Worm (Caenorhabditis elegans): ENCODE results near the gene atg-7.

The atg-7 gene

DNA sequence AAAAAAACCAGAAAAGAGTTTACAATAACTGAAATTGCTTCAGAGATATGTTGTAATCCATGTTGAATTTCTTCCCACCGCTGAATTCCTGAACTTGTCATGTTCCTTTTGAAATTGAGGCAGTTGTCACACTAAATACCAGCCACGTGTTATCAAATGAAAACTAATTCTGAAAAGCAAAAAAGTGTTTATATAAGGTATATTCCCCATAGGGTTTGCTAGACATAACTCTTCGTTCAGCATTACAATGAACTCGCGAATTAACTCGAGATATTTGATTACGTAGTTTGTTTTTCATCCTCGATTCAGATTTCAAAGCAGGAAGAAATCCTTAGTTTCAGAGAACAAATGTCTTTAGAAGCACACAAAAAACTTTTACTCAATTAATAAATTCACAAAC lies 19.4 kb upstream of the atg-7 start, which contains the start of gene str-3:
Gene str-3, minus strand, starts transcription at position 101 of the 400 bp plus-strand sequence.
- TF ChIP-seq mab-5 (tag; optimal IDR thresholded peaks at IDR 0.05) (no peak), unc-55 (GFP tag; optimal IDR thresholded peaks at IDR 0.05) (no peak), lin-11 (tag; optimal IDR thresholded peaks at IDR 0.05) (no peak), ZK546.5 (tag; optimal IDR thresholded peaks at IDR 0.05) (no peak), zag-1 (tag; optimal IDR thresholded peaks at IDR 0.05) (no peak), lin-13 (GFP tag; optimal IDR thresholded peaks at IDR 0.05) (no peak), ceh-16 (tag; optimal IDR thresholded peaks at IDR 0.05) (no peak), ztf-1 (GFP tag; conservative IDR thresholded peaks at IDR 0.05) (no peak), nhr-77 (tag; optimal IDR thresholded peaks at IDR 0.05) (no peak), fos-1 (tag; optimal IDR thresholded peaks at IDR 0.05) (no peak)

DNA sequence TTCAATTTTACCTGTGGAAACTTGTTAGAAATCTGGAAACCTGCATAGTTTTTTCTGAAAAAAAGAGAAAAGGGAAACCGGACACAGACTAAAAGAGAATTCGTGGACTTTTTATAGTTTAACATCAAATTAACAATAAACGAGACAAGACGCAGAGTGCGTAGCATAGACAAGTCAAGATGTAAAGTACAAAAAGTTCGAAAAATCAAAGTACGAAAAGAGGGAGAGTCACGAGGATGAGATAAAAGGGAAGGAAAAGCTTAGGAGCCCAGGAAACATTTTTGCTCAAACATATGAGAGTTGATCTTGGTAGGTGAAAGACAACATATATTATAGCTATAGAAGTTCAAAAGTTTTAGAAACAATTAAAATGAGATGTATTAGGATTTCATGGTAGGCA lies 16.9 kb upstream of the atg-7 start, which contains the start of gene M7.12:
Gene M7.12, minus strand, starts transcription at position 188 of the 400 bp plus-strand sequence.
- TF ChIP-seq peb-1 (tag; optimal IDR thresholded peaks at IDR 0.05) = no peak
- no peak for TF ChIP-seq nhr-237 (tag; optimal IDR thresholded peaks at IDR 0.05)
- TF ChIP-seq nhr-129 (tag; optimal IDR thresholded peaks at IDR 0.05) = peak; percentile 17
- TF ChIP-seq zag-1 (tag; optimal IDR thresholded peaks at IDR 0.05) = peak; percentile 10
- peak; percentile 28 for TF ChIP-seq sma-9 (GFP tag; optimal IDR thresholded peaks at IDR 0.05)
- TF ChIP-seq sma-9 (tag; optimal IDR thresholded peaks at IDR 0.05) = no peak
- TF ChIP-seq lsy-2 (tag; optimal IDR thresholded peaks at IDR 0.05) = peak in 1 of 2 experiments; percentile 23

DNA sequence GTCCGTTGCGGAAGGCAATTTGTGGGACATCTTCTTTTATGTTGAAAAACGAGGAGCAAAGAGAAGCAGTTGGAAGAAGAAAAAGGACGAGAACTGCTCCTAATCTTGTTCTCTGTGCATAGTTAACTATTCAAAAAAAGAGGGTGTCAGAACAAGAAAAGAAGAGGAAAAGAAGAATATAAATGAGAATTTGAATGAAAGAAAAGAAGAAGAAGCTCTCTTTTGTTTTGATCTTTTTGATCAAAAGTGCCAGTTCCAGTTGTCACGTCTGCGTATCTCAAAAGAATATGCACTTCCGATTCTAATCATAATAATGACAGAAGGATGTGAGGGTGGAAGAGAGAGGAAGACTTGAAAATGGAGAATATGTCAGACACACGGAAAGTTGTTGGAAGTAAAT lies 14.1 kb upstream of the atg-7 start, which contains the start of gene M7.8:
Gene M7.8, minus strand, starts transcription at position 112 of the 400 bp plus-strand sequence.
- TF ChIP-seq ztf-4 (tag; optimal IDR thresholded peaks at IDR 0.05) (no peak), Y55F3AM.14 (GFP tag; optimal IDR thresholded peaks at IDR 0.05) (no peak), alr-1 (tag; optimal IDR thresholded peaks at IDR 0.05) (no peak), skn-1 (tag; optimal IDR thresholded peaks at IDR 0.05) (no peak), crh-2 (tag; optimal IDR thresholded peaks at IDR 0.05) (peak; percentile 30), lsy-2 (tag; optimal IDR thresholded peaks at IDR 0.05) (peak in 1 of 2 experiments; percentile 35), gmeb-1 (tag; optimal IDR thresholded peaks at IDR 0.05) (no peak), lin-39 (tag; optimal IDR thresholded peaks at IDR 0.05) (no peak), C34F6.9 (tag; optimal IDR thresholded peaks at IDR 0.05) (peak; percentile 44), sma-3 (GFP tag; optimal IDR thresholded peaks at IDR 0.05) (no peak), nhr-6 (tag; optimal IDR thresholded peaks at IDR 0.05) (no peak), zag-1 (tag; optimal IDR thresholded peaks at IDR 0.05) (peak; percentile 92), R02D3.7 (tag; optimal IDR thresholded peaks at IDR 0.05) (no peak), lin-11 (tag; optimal IDR thresholded peaks at IDR 0.05) (no peak), unc-62 (GFP tag; optimal IDR thresholded peaks at IDR 0.05) (no peak), fos-1 (tag; optimal IDR thresholded peaks at IDR 0.05) (no peak), peb-1 (tag; optimal IDR thresholded peaks at IDR 0.05) (no peak), lin-13 (GFP tag; optimal IDR thresholded peaks at IDR 0.05) (no peak), ceh-16 (tag; optimal IDR thresholded peaks at IDR 0.05) (no peak), sem-4 (tag; optimal IDR thresholded peaks at IDR 0.05) (no peak), unc-55 (GFP tag; optimal IDR thresholded peaks at IDR 0.05) (peak; percentile 31)

DNA sequence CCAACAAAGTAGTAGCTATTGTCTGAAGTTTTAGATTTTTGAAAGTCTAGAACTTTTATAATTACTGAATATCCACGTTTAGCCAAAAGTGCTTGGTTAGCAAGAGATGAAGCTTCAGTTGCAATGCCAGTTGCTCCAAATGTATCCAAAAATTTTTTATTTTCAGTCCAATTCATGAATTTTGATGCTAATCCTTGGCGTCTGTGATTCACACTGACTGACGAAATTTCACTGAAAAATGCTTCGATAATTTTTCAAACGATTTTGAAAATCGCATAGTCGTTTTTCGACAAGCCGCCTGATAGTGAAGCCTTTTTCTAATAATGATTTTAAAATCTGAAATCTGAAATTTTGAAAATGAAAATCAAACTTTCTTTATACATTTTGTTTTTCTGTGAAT lies 13.2 kb upstream of the atg-7 start:
- TF ChIP-seq ama-1 (optimal IDR thresholded peaks at IDR 0.05) (no peak), Y55F3AM.14 (GFP tag; optimal IDR thresholded peaks at IDR 0.05) (no peak), mdl-1 (tag; optimal IDR thresholded peaks at IDR 0.05) (no peak)

DNA sequence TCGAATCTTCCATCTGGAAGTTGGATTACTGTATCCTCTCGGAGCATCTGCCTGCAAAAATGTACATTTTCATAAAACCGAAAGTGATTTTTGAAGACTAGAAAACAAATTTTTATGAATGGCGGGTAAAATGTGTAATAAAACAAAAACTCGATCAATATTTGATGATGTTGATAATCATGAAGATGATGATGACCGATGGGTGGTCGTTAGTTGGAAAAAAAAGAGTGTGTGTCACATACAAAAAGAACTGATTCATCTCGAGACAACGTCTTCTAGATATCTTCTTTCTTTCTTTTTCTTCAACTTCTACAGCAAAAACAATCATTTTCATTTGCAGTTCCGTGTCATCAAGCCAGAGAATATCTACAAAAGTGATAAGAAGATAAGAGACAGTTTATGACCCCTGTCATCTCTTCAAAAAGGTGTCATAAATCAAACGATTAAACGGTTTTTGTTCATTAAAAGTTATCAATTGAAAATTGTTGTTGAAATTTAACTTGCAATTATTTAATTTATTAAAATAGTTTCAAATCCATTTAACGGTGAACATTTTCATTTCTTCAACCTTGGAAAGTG lies 11.7 kb upstream of the atg-7 start, which contains the start of gene bcc-1:
Gene bcc-1, minus strand, starts transcription at position 51 of the 579 bp plus-strand sequence.
- TF ChIP-seq nhr-23 (tag; optimal IDR thresholded peaks at IDR 0.05) (no peak), nhr-77 (tag; optimal IDR thresholded peaks at IDR 0.05) (no peak), zag-1 (tag; optimal IDR thresholded peaks at IDR 0.05) (no peak), sma-3 (GFP tag; optimal IDR thresholded peaks at IDR 0.05) (peak; percentile 45), nhr-21 (tag; optimal IDR thresholded peaks at IDR 0.05) (peak; percentile 18), gmeb-1 (tag; optimal IDR thresholded peaks at IDR 0.05) (peak; percentile 23), sma-9 (GFP tag; optimal IDR thresholded peaks at IDR 0.05) (peak; percentile 42), sma-9 (tag; optimal IDR thresholded peaks at IDR 0.05) (no peak), blmp-1 (tag; optimal IDR thresholded peaks at IDR 0.05; ENCODE audit: insufficient read depth) (peak; percentile 7), ZK546.5 (tag; optimal IDR thresholded peaks at IDR 0.05) (no peak), aly-2 (tag; optimal IDR thresholded peaks at IDR 0.05) (no peak), fos-1 (tag; optimal IDR thresholded peaks at IDR 0.05) (peak; percentile 62), R02D3.7 (tag; optimal IDR thresholded peaks at IDR 0.05) (no peak), mdl-1 (tag; optimal IDR thresholded peaks at IDR 0.05) (no peak), nhr-25 (tag; optimal IDR thresholded peaks at IDR 0.05) (peak; percentile 57), ztf-1 (GFP tag; conservative IDR thresholded peaks at IDR 0.05) (no peak), mab-5 (tag; optimal IDR thresholded peaks at IDR 0.05) (peak; percentile 60), snpc-4 (tag; optimal IDR thresholded peaks at IDR 0.05) (no peak)
